Worm (Caenorhabditis elegans): ENCODE measurements around the gene cal-3.

DNA sequence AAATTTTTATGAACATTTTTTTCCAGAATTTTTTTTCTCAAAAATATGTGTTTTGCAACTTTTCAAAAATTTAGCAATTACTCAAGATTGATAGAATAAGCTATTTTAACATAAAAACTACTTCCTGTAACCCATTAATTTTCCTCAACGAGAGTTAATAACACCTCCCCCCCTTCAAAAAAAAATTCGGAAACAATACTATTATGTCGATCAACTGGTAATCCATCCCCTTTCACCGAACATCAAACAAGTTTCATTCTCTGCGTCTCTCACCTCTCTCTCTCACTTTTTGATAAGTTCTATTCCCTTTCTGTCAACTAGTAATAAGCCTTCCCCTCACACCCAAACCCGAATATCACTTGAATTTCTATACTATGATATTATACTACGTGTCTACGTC lies 51.1 kb downstream of the cal-3 start, which contains the start of gene glct-6:
- TF ChIP-seq ceh-24 (tag; optimal IDR thresholded peaks at IDR 0.05), result no peak
- TF ChIP-seq ama-1 (optimal IDR thresholded peaks at IDR 0.05), result no peak
- no peak for TF ChIP-seq ceh-48 (tag; optimal IDR thresholded peaks at IDR 0.05)
- TF ChIP-seq rnt-1 (tag; optimal IDR thresholded peaks at IDR 0.05), result no peak
- no peak for TF ChIP-seq sdc-2 (tag; optimal IDR thresholded peaks at IDR 0.05)
- TF ChIP-seq ceh-19 (GFP tag; optimal IDR thresholded peaks at IDR 0.05), result no peak
- TF ChIP-seq ttx-3 (tag; optimal IDR thresholded peaks at IDR 0.05), result no peak
- no peak for TF ChIP-seq hlh-15 (tag; optimal IDR thresholded peaks at IDR 0.05)
- TF ChIP-seq sox-2 (GFP tag; IDR thresholded peaks at IDR 0.05), result no peak
- no peak for TF ChIP-seq T23F11.4 (GFP tag; optimal IDR thresholded peaks at IDR 0.05)
- no peak for TF ChIP-seq fax-1 (tag; optimal IDR thresholded peaks at IDR 0.05)

Measured in whole organism, late embryonic.